Fruit fly (Drosophila melanogaster): Measurements from ENCODE around the gene nanos.

- no peak for TF ChIP-seq usp (GFP tag; optimal IDR thresholded peaks at IDR 0.05)
- TF ChIP-seq EcR (GFP tag; optimal IDR thresholded peaks at IDR 0.05) = no peak
These were observed 6.0 kb upstream of the nanos start for dm6 chr3R:19150856-19151651.
